Worm (Caenorhabditis elegans) whole organism, L4/young adult: ENCODE measurements around the gene ZK930.6.

ENCODE experiments used
- W03F9.2 ChIP-seq: fragments of 150-350 bp; optimal IDR thresholded peaks from 2 replicates; lab custom pipeline; 2014; ENCODE audit warnings: missing biosample characterization, missing genetic modification characterization
- dao-5 ChIP-seq: sonication (generic microtip); optimal IDR thresholded peaks from 2 replicates; lab custom pipeline; 2016; ENCODE audit warnings: missing genotype, missing genetic modification characterization, moderate library complexity, missing compliant biosample characterization
- him-1 ChIP-seq: sonication (generic microtip); optimal IDR thresholded peaks from 2 replicates; lab custom pipeline; 2016; ENCODE audit warnings: missing genotype, missing genetic modification reagents, missing genetic modification characterization, missing compliant biosample characterization

DNA sequence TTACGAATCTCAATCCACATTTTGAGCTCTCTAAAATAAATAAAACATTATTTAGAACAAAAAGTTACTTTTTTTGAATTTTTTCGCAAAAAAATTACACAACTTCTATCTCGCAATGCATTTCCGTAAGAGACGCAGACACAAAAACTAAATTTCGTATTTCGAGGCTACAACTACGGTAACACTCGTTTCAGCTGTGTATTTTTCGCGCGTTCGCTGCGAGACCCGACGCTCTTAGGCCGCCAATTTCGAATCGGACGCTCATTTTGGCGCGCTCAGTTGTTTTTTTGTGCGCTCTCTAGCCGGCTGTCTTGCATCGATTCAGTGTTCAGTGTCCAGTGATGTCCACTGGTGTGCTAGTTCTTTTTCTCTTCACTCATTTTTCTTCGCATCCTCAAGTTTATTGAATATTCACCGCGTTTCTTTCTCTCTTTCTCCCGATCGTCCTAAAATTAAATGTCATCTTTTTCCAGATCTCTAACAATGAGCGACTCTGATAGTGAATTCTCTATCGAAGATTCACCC, 9.0 kb upstream of the ZK930.6 start, which contains the start of the genes npp-3 and top-2:
- TF ChIP-seq him-1 (tag; lab: Kevin White, UChicago) (peak; percentile 74), dao-5 (tag; lab: Kevin White, UChicago) (no peak), W03F9.2 (tag; lab: Kevin White, UChicago) (peak; percentile 88)
